Fruit fly (Drosophila melanogaster) whole organism, embryonic: ENCODE data around the gene CG10254.
A peak's percentile ranks its signal among the peaks of the same experiment; 100 is the strongest.

Experiments used
- C15 ChIP-seq: fragments of 200-800 bp; sonication (Bioruptor generic); IDR thresholded peaks from 3 replicates; pipeline ENCODE4 v1.3.6; 2022; ENCODE audit warnings: missing biosample characterization, missing genetic modification characterization
- CG10321 ChIP-seq: fragments of 200-800 bp; sonication (Bioruptor generic); IDR thresholded peaks from 2 replicates; pipeline ENCODE4 v1.3.6; 2022; ENCODE audit warnings: missing biosample characterization, missing genetic modification characterization
- CG10959 ChIP-seq: fragments of 200-800 bp; sonication (Bioruptor generic); IDR thresholded peaks from 2 replicates; pipeline ENCODE4 v1.3.6; 2022; ENCODE audit warnings: missing biosample characterization, missing genetic modification characterization
- CG11723 ChIP-seq: fragments of 200-800 bp; sonication (Bioruptor generic); optimal IDR thresholded peaks from 2 replicates; lab custom pipeline; 2017; ENCODE audit warnings: missing biosample characterization, mild to moderate bottlenecking, missing genetic modification characterization
- CG12236 ChIP-seq: fragments of 200-800 bp; sonication (Bioruptor generic); optimal IDR thresholded peaks from 2 replicates; lab custom pipeline; 2016; ENCODE audit warnings: missing biosample characterization, missing genetic modification characterization
- CG12744 ChIP-seq: fragments of 200-800 bp; sonication (Bioruptor generic); optimal IDR thresholded peaks from 2 replicates; lab custom pipeline; 2016; ENCODE audit warnings: missing biosample characterization, missing genetic modification characterization
- CG13624 ChIP-seq: fragments of 200-800 bp; sonication (Bioruptor generic); optimal IDR thresholded peaks from 2 replicates; lab custom pipeline; 2016; ENCODE audit warnings: missing biosample characterization, missing genetic modification characterization
- CG1603 ChIP-seq: fragments of 200-800 bp; sonication (Bioruptor generic); optimal IDR thresholded peaks from 2 replicates; lab custom pipeline; 2019; ENCODE audit warnings: missing biosample characterization, mild to moderate bottlenecking, missing genetic modification characterization, moderate library complexity
- CG17802 ChIP-seq: fragments of 200-800 bp; sonication (Bioruptor generic); optimal IDR thresholded peaks from 2 replicates; lab custom pipeline; 2018; ENCODE audit warnings: missing biosample characterization, mild to moderate bottlenecking, missing genetic modification characterization, moderate library complexity
- CG18476 ChIP-seq: fragments of 200-800 bp; sonication (Bioruptor generic); optimal IDR thresholded peaks from 2 replicates; lab custom pipeline; 2016; ENCODE audit warnings: missing biosample characterization, mild to moderate bottlenecking, missing genetic modification characterization
- CG18764 ChIP-seq: fragments of 200-800 bp; sonication (Bioruptor generic); optimal IDR thresholded peaks from 3 replicates; lab custom pipeline; 2016; ENCODE audit warnings: missing biosample characterization, missing genetic modification characterization
- CG2875 ChIP-seq: fragments of 200-800 bp; sonication (Bioruptor generic); optimal IDR thresholded peaks from 2 replicates; lab custom pipeline; 2017; ENCODE audit warnings: missing biosample characterization, mild to moderate bottlenecking, missing genetic modification characterization, missing genetic modification reagents
- CG32532 ChIP-seq: fragments of 200-800 bp; sonication (Bioruptor generic); IDR thresholded peaks from 2 replicates; pipeline ENCODE4 v1.3.6; 2022; ENCODE audit warnings: missing biosample characterization, missing genetic modification characterization
- CG3281 ChIP-seq: fragments of 200-800 bp; sonication (Bioruptor generic); optimal IDR thresholded peaks from 3 replicates; lab custom pipeline; 2017; ENCODE audit warnings: missing biosample characterization, mild to moderate bottlenecking, missing genetic modification characterization
- CG33213 ChIP-seq: fragments of 200-800 bp; sonication (Bioruptor generic); optimal IDR thresholded peaks from 3 replicates; lab custom pipeline; 2016; ENCODE audit warnings: missing biosample characterization, missing genetic modification characterization
- CG33557 ChIP-seq: fragments of 200-800 bp; sonication (Bioruptor generic); optimal IDR thresholded peaks from 2 replicates; lab custom pipeline; 2019; ENCODE audit warnings: missing biosample characterization, mild to moderate bottlenecking, missing genetic modification characterization, moderate library complexity
- CG6689 ChIP-seq: fragments of 200-800 bp; sonication (Bioruptor generic); IDR thresholded peaks from 2 replicates; pipeline ENCODE4 v1.3.6; 2022; ENCODE audit warnings: missing biosample characterization, missing genetic modification characterization
- Dip2 ChIP-seq: fragments of 200-800 bp; sonication (Bioruptor generic); IDR thresholded peaks from 2 replicates; pipeline ENCODE4 v1.3.6; 2022; ENCODE audit warnings: missing biosample characterization, missing genetic modification characterization
- Dref ChIP-seq: fragments of 200-800 bp; sonication (Bioruptor generic); IDR thresholded peaks from 2 replicates; pipeline ENCODE4 v1.3.6; 2022; ENCODE audit warnings: missing biosample characterization, missing genetic modification characterization
- E2f1 ChIP-seq: fragments of 200-800 bp; sonication (Bioruptor generic); IDR thresholded peaks from 2 replicates; pipeline ENCODE4 v1.3.6; 2022; ENCODE audit warnings: missing biosample characterization, missing genetic modification characterization
- Fer3 ChIP-seq: fragments of 200-800 bp; sonication (Bioruptor generic); optimal IDR thresholded peaks from 2 replicates; lab custom pipeline; 2018; ENCODE audit warnings: missing biosample characterization, mild to moderate bottlenecking, missing genetic modification characterization, moderate library complexity
- HHEX ChIP-seq: fragments of 200-800 bp; sonication (Bioruptor generic); optimal IDR thresholded peaks from 3 replicates; lab custom pipeline; 2017; ENCODE audit warnings: missing biosample characterization, mild to moderate bottlenecking, missing genetic modification characterization, missing genetic modification reagents
- Hand ChIP-seq: fragments of 200-800 bp; sonication (Bioruptor generic); optimal IDR thresholded peaks from 2 replicates; lab custom pipeline; 2017; ENCODE audit warnings: mild to moderate bottlenecking, missing biosample characterization, missing genetic modification reagents, missing genetic modification characterization
- NFAT ChIP-seq: fragments of 200-800 bp; sonication (Bioruptor generic); IDR thresholded peaks from 2 replicates; pipeline ENCODE4 v1.3.6; 2022; ENCODE audit warnings: missing biosample characterization, missing genetic modification characterization
- Side ChIP-seq: fragments of 200-800 bp; sonication (Bioruptor generic); optimal IDR thresholded peaks from 2 replicates; lab custom pipeline; 2016; ENCODE audit warnings: missing biosample characterization, missing genetic modification characterization
- Ssrp ChIP-seq: fragments of 200-800 bp; sonication (Bioruptor generic); optimal IDR thresholded peaks from 2 replicates; lab custom pipeline; 2018; ENCODE audit warnings: missing biosample characterization, mild to moderate bottlenecking, missing genetic modification characterization, moderate library complexity
- Usf ChIP-seq: fragments of 200-800 bp; sonication (Bioruptor generic); optimal IDR thresholded peaks from 2 replicates; lab custom pipeline; 2017; ENCODE audit warnings: missing genotype, missing biosample characterization, missing genetic modification characterization
- ac ChIP-seq: fragments of 200-800 bp; sonication (Bioruptor generic); optimal IDR thresholded peaks from 3 replicates; lab custom pipeline; 2017; ENCODE audit warnings: missing biosample characterization, mild to moderate bottlenecking, missing genetic modification characterization
- ap ChIP-seq: fragments of 200-800 bp; sonication (Bioruptor generic); IDR thresholded peaks from 2 replicates; pipeline ENCODE4 v1.3.6; 2022; ENCODE audit warnings: missing biosample characterization, missing genetic modification characterization
- cas ChIP-seq: fragments of 200-800 bp; sonication (Bioruptor generic); IDR thresholded peaks from 2 replicates; pipeline ENCODE4 v1.3.6; 2022; ENCODE audit warnings: missing biosample characterization, missing genetic modification characterization
- crp ChIP-seq, 2 experiments: fragments of 200-800 bp; sonication (Bioruptor generic); optimal IDR thresholded peaks; 2 replicates in 1 of 2; 3 replicates in 1 of 2; lab custom pipeline; 2017; ENCODE audit warnings: missing biosample characterization in 2 of 2, missing genetic modification characterization in 2 of 2, mild to moderate bottlenecking in 1 of 2, moderate library complexity in 1 of 2
- dimm ChIP-seq: fragments of 200-800 bp; sonication (Bioruptor generic); IDR thresholded peaks from 2 replicates; pipeline ENCODE4 v1.3.6; 2022; ENCODE audit warnings: missing biosample characterization, missing genetic modification characterization
- dm ChIP-seq: fragments of 200-800 bp; sonication (Bioruptor generic); optimal IDR thresholded peaks from 3 replicates; lab custom pipeline; 2016; ENCODE audit warnings: missing biosample characterization, missing genetic modification characterization
- fu2 ChIP-seq: fragments of 200-800 bp; sonication (Bioruptor generic); optimal IDR thresholded peaks from 2 replicates; lab custom pipeline; 2016; ENCODE audit warnings: missing biosample characterization, missing genetic modification characterization
- gfzf ChIP-seq: fragments of 200-800 bp; sonication (Bioruptor generic); optimal IDR thresholded peaks from 2 replicates; lab custom pipeline; 2016; ENCODE audit warnings: missing biosample characterization, mild to moderate bottlenecking, missing genetic modification characterization, moderate library complexity
- lab ChIP-seq: fragments of 200-800 bp; sonication (Bioruptor generic); optimal IDR thresholded peaks from 3 replicates; lab custom pipeline; 2017; ENCODE audit warnings: missing biosample characterization, missing genetic modification characterization, mild to moderate bottlenecking, moderate library complexity, missing genetic modification reagents
- lmd ChIP-seq: fragments of 200-800 bp; sonication (Bioruptor generic); IDR thresholded peaks from 2 replicates; pipeline ENCODE4 v1.3.6; 2022; ENCODE audit warnings: missing biosample characterization, missing genetic modification characterization
- nmo ChIP-seq: fragments of 200-800 bp; sonication (Bioruptor generic); optimal IDR thresholded peaks from 2 replicates; lab custom pipeline; 2018; ENCODE audit warnings: missing biosample characterization, mild to moderate bottlenecking, missing genetic modification characterization, moderate library complexity
- pum ChIP-seq: fragments of 200-800 bp; sonication (Bioruptor generic); optimal IDR thresholded peaks from 2 replicates; lab custom pipeline; 2016; ENCODE audit warnings: missing biosample characterization, missing genetic modification characterization
- salm ChIP-seq: fragments of 200-800 bp; sonication (Bioruptor generic); optimal IDR thresholded peaks from 2 replicates; lab custom pipeline; 2018; ENCODE audit warnings: missing biosample characterization, mild to moderate bottlenecking, missing genetic modification characterization
- sd ChIP-seq: fragments of 200-800 bp; sonication (Bioruptor generic); optimal IDR thresholded peaks from 3 replicates; lab custom pipeline; 2018; ENCODE audit warnings: missing biosample characterization, mild to moderate bottlenecking, missing genetic modification characterization, moderate library complexity
- sim ChIP-seq: fragments of 200-800 bp; sonication (Bioruptor generic); IDR thresholded peaks from 2 replicates; pipeline ENCODE4 v1.3.6; 2022; ENCODE audit warnings: missing biosample characterization, missing genetic modification characterization
- so ChIP-seq: fragments of 200-800 bp; sonication (Bioruptor generic); IDR thresholded peaks from 3 replicates; pipeline ENCODE4 v1.3.6; 2022; ENCODE audit warnings: missing biosample characterization, missing genetic modification characterization
- tll ChIP-seq, 2 experiments: fragments of 200-800 bp in 1 of 2; fragments of >200 bp in 1 of 2; sonication (Bioruptor generic) in 1 of 2; optimal IDR thresholded peaks; 2 replicates each; lab custom pipeline; 2017 to 2019; ENCODE audit warnings: missing biosample characterization in 2 of 2, missing genetic modification characterization in 2 of 2, mild to moderate bottlenecking in 1 of 2, moderate library complexity in 1 of 2
- usp ChIP-seq: fragments of >200 bp; optimal IDR thresholded peaks from 2 replicates; lab custom pipeline; 2017; ENCODE audit warnings: missing biosample characterization, missing genetic modification characterization
- vnd ChIP-seq: fragments of 200-800 bp; sonication (Bioruptor generic); IDR thresholded peaks from 3 replicates; pipeline ENCODE4 v1.3.6; 2022; ENCODE audit warnings: missing biosample characterization, missing genetic modification characterization; ENCODE audit not compliant: partially characterized antibody

The CG10254 gene

DNA sequence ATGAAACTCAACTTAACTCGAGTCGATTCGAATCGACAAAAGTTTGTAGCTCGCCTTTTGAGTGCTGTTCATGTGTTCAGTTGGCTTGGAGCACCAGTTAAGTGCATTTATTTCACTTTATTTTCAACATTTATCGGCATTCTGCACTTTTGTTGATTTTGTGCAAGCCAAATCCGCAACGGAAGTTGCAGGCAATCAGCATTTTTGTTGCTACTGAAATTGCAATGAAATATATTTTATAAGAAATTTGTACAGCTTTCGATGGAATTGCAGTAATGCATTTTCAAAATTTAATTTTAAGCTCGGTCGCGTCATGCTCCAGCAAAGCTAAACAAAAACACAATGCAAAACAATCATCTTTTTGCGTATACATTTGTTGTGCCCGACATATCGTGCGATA lies 35.8 kb downstream of the CG10254 start (continued):
- TF ChIP-seq CG18476 (GFP tag; lab: Kevin White, UChicago) = no peak

DNA sequence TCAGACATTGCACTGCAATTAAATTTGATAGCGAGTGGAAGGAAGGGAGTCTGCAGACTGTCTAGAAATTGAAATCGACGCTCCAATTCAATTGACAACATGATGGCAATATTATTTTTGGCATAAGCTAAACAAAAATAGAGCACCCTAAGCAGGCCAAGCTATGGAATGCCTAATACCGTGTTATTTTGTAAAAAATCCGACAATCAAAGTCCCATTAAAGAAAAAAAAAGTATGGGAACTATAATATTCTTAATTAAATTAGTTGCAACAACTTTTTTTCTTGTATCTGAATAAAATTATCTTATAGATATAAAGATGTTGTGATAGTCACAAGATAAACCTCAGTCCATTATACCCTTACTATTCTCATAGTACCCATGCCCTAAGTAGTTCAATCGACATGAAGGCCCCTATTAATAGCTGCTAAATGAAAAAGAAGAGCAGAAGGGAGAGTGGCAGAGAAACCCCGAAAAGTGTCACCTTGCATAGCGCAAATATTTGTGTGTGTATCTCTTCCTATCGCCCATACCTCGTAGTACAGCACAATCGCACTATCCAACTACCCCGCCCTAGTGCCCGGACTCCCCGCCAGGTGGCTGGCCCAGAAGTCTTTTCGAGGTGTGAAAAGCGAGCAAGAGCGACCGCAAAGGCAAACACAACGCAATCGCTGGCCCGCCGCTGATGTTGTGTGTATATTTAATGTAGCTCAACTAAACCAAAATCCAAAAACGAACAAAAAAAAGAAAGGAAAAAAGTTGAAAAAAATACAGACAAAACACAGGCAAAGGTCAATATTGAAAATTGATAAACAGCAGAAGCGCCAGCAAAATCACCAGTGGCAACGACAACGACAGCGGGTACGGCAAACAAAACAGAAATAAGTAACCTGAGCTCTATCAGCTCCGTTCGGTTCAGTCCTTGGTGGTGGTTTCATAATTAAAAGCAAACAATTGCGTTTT lies 37.1 kb downstream of the CG10254 start:
- TF ChIP-seq CG3281 (GFP tag; lab: Kevin White, UChicago) = peak; percentile 36
- TF ChIP-seq Dref (GFP tag; lab: Robert Waterston, UW) = no peak
- peak; percentile 75 for TF ChIP-seq sd (tag; lab: Kevin White, UChicago)
- TF ChIP-seq E2f1 (GFP tag; lab: Robert Waterston, UW) = no peak
- TF ChIP-seq sim = 0 out of 2 replicates have a peak, but pooled peaks have one; percentile 37
- TF ChIP-seq Hand (GFP tag; lab: Kevin White, UChicago) = peak; percentile 34
- peak; percentile 34; the same call in 1 of the 2 replicates for TF ChIP-seq CG32532 (GFP tag; lab: Robert Waterston, UW)
- peak; percentile 86 for TF ChIP-seq CG2875
- no peak for TF ChIP-seq Ssrp (tag; lab: Kevin White, UChicago)
- TF ChIP-seq nmo (GFP tag; lab: Kevin White, UChicago) = peak; percentile 2
- TF ChIP-seq CG18764 (GFP tag; lab: Kevin White, UChicago) = peak; percentile 28
- TF ChIP-seq pum (GFP tag; lab: Kevin White, UChicago) = peak; percentile 56
- peak; percentile 47 for TF ChIP-seq CG33213 (GFP tag; lab: Kevin White, UChicago)
- no peak for TF ChIP-seq cas (GFP tag; lab: Robert Waterston, UW)
- no peak for TF ChIP-seq lmd (GFP tag; lab: Robert Waterston, UW)
- peak; percentile 62 for TF ChIP-seq CG11723
- TF ChIP-seq Fer3 = peak; percentile 10
- peak; percentile 5 for TF ChIP-seq CG1603 (tag; lab: Kevin White, UChicago)
- TF ChIP-seq ap (GFP tag; lab: Robert Waterston, UW) = peak; percentile 40; the same call in 1 of the 2 replicates
- TF ChIP-seq tll (GFP tag; optimal IDR thresholded peaks at IDR 0.05; lab: Kevin White, UChicago) = peak in 1 of 2 experiments; percentile 76
- TF ChIP-seq Dip2 (GFP tag; lab: Robert Waterston, UW) = no peak
- TF ChIP-seq CG17802 (tag; lab: Kevin White, UChicago) = no peak
- TF ChIP-seq HHEX (GFP tag; lab: Kevin White, UChicago) = peak; percentile 80
- TF ChIP-seq Side (GFP tag; lab: Kevin White, UChicago) = peak; percentile 78
- TF ChIP-seq so (GFP tag; lab: Robert Waterston, UW) = peak; percentile 86; the same call in 2 of the 3 replicates
- no peak for TF ChIP-seq dimm (GFP tag; lab: Robert Waterston, UW)
- TF ChIP-seq NFAT (GFP tag; lab: Robert Waterston, UW) = no peak
- TF ChIP-seq CG13624 (GFP tag; lab: Kevin White, UChicago) = peak; percentile 17
- peak; percentile 71 for TF ChIP-seq salm (tag; lab: Kevin White, UChicago)
- no peak; the same call in 1 of the 2 replicates for TF ChIP-seq CG10959 (GFP tag; lab: Robert Waterston, UW)
- no peak for TF ChIP-seq CG10321 (GFP tag; lab: Robert Waterston, UW)
- peak; percentile 50 for TF ChIP-seq CG12744 (GFP tag; lab: Kevin White, UChicago)
- TF ChIP-seq CG33557 (GFP tag; lab: Kevin White, UChicago) = peak; percentile 95
- TF ChIP-seq usp (GFP tag; lab: Kevin White, UChicago) = no peak
- TF ChIP-seq fu2 (GFP tag; lab: Kevin White, UChicago) = no peak
- peak; percentile 80 for TF ChIP-seq lab (GFP tag; lab: Kevin White, UChicago)
- TF ChIP-seq crp (GFP tag; optimal IDR thresholded peaks at IDR 0.05; lab: Kevin White, UChicago) = no peak
- TF ChIP-seq vnd (GFP tag; lab: Robert Waterston, UW) = no peak
- TF ChIP-seq CG12236 (GFP tag; lab: Kevin White, UChicago) = peak; percentile 80
- TF ChIP-seq C15 (GFP tag; lab: Robert Waterston, UW) = no peak
- TF ChIP-seq CG6689 = peak; percentile 63
- peak; percentile 16 for TF ChIP-seq Usf (GFP tag; lab: Kevin White, UChicago)
- TF ChIP-seq ac (GFP tag; lab: Kevin White, UChicago) = peak; percentile 84
- TF ChIP-seq dm (GFP tag; lab: Kevin White, UChicago) = peak; percentile 45
- no peak for TF ChIP-seq gfzf (GFP tag; lab: Kevin White, UChicago)
